Worm (Caenorhabditis elegans) whole organism, L1 larva: ENCODE measurements around the gene dop-6.

Experiments used
- ama-1 ChIP-seq: fragments of 150-350 bp; optimal IDR thresholded peaks from 2 replicates; lab custom pipeline; 2014
- blmp-1 ChIP-seq: fragments of 150-350 bp; optimal IDR thresholded peaks from 2 replicates; lab custom pipeline; 2014; ENCODE audit warnings: missing biosample characterization, missing genetic modification characterization
- ceh-82 ChIP-seq, 3 experiments: fragments of 150-350 bp in 1 of 3; sonication (generic microtip) in 2 of 3; optimal IDR thresholded peaks; 2 replicates each; lab custom pipeline; 2014 to 2017; ENCODE audit warnings: missing biosample characterization in 3 of 3, missing genetic modification characterization in 3 of 3
- elt-3 ChIP-seq, 6 experiments: fragments of 150-350 bp in 1 of 6; sonication (generic microtip); optimal IDR thresholded peaks; 2 replicates each; lab custom pipeline; 2017 to 2018; ENCODE audit warnings: missing biosample characterization in 6 of 6, missing genetic modification characterization in 6 of 6, inconsistent platforms in 1 of 6
- nhr-28 ChIP-seq: fragments of 150-350 bp; optimal IDR thresholded peaks from 2 replicates; lab custom pipeline; 2014; ENCODE audit warnings: missing biosample characterization, missing genetic modification characterization
- unc-86 ChIP-seq: sonication (generic microtip); optimal IDR thresholded peaks from 2 replicates; lab custom pipeline; 2016; ENCODE audit warnings: missing genetic modification characterization, missing compliant biosample characterization
- zag-1 ChIP-seq: fragments of 150-350 bp; optimal IDR thresholded peaks from 2 replicates; lab custom pipeline; 2014; ENCODE audit warnings: missing biosample characterization, missing genetic modification characterization
- zip-4 ChIP-seq: fragments of 200-800 bp; sonication (Bioruptor generic); optimal IDR thresholded peaks from 2 replicates; lab custom pipeline; 2018; ENCODE audit warnings: mild to moderate bottlenecking, missing genetic modification characterization, moderate library complexity, missing compliant biosample characterization
- ztf-11 ChIP-seq, 2 experiments: sonication (generic microtip); optimal IDR thresholded peaks; 2 replicates each; lab custom pipeline; 2016 to 2017; ENCODE audit warnings: missing genetic modification characterization in 2 of 2, missing biosample characterization in 1 of 2, missing compliant biosample characterization in 1 of 2

DNA sequence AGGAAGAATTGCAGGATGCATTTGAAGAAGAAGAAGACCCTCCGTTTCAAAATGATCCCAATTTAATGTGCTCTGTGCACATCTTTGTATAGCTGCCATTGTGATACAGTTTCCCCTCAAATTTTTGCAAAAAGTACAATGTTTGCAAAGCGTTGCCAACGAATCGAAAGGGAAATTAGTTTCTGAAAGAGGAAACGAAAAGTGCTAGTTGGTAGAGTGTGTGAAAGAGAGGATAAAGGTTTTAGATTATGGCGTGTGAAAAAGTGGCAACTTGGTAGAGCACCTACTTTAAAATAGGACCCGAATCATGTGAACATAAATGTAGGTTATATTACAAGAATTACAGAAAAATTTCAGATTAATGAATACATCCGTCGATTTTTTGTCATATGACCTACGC is 9.0 kb upstream of the dop-6 start, which contains the start of gene C52B9.8:
- TF ChIP-seq nhr-28 (tag; lab: Kevin White, UChicago) (no peak), ztf-11 (tag; optimal IDR thresholded peaks at IDR 0.05; lab: Kevin White, UChicago) (no peak), elt-3 (tag; optimal IDR thresholded peaks at IDR 0.05; lab: Kevin White, UChicago) (no peak), ama-1 (no peak), unc-86 (tag; lab: Kevin White, UChicago) (no peak), zip-4 (GFP tag; lab: Kevin White, UChicago) (no peak), zag-1 (tag; lab: Kevin White, UChicago) (no peak), ceh-82 (tag; optimal IDR thresholded peaks at IDR 0.05; lab: Kevin White, UChicago) (no peak), blmp-1 (tag; lab: Kevin White, UChicago) (no peak)
